Worm (Caenorhabditis elegans): ENCODE measurements around the gene wbp-11.

The wbp-11 gene

DNA sequence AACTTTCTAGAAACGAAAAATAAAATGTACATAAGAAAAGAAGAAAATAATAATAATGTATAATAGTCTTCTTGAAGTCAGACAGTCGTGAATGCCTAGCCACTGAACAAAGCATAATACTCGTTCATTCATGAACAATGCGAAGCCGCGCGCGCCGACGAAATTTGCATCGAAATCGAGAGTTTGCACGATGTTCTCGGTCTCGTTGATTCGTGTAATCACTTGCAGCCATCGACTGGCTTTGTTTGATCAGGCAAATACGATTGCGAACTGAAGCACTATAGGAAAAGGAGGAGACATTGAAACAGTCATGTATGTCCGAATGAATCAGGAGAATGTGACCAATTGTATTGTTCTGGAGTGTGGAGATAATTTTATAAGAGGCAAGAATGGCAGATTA, 31.0 kb downstream of the wbp-11 start:
- no peak for TF ChIP-seq ets-7 (tag; optimal IDR thresholded peaks at IDR 0.05)
- TF ChIP-seq tbx-11 (GFP tag; IDR thresholded peaks at IDR 0.05), result no peak
- no peak for TF ChIP-seq hmbx-1 (tag; optimal IDR thresholded peaks at IDR 0.05)
- TF ChIP-seq ama-1 (optimal IDR thresholded peaks at IDR 0.05), result no peak
- TF ChIP-seq scrt-1 (GFP tag; IDR thresholded peaks at IDR 0.05), result no peak
- TF ChIP-seq sea-1 (GFP tag; conservative IDR thresholded peaks at IDR 0.05), result no peak
- no peak for TF ChIP-seq hnd-1 (tag; optimal IDR thresholded peaks at IDR 0.05)
- no peak for TF ChIP-seq ceh-13 (GFP tag; optimal IDR thresholded peaks at IDR 0.05)
- no peak for TF ChIP-seq aly-1 (tag; optimal IDR thresholded peaks at IDR 0.05)
- TF ChIP-seq hmg-4 (GFP tag; optimal IDR thresholded peaks at IDR 0.05), result no peak
- TF ChIP-seq flt-1 (GFP tag; IDR thresholded peaks at IDR 0.05), result no peak
- no peak for TF ChIP-seq F13C5.2 (tag; optimal IDR thresholded peaks at IDR 0.05)

DNA sequence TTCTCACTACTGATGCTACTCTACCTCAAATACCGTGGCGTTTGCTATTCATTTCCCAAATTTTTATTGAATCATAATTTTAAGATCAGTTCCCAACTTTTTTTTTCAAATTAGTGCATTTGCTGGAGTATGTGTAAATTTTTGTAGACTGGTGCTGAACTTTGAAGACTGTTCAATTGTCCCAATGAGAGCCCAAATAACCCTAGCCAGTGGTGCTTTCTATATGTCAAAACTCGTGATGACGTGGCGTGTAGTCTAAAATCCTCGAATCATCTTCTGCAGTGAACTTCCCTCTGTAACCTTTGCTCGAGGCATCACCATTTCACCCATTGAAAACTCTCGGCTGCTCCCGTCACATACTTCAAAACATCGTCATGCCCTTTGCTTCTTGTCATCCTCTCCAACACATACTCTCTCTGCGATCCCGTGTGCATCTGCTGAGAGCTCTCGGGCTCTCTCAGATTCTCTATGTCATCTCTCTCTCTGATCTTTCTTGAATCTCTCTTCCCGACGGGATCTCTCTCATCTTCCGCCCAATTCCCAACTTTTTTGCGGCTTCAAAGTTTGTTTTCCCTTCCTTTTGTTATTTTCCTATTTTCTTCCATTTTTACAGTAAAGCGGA, 31.8 kb downstream of the wbp-11 start:
- no peak for TF ChIP-seq ceh-13 (GFP tag; optimal IDR thresholded peaks at IDR 0.05)
- no peak for TF ChIP-seq tra-4 (tag; optimal IDR thresholded peaks at IDR 0.05)

DNA sequence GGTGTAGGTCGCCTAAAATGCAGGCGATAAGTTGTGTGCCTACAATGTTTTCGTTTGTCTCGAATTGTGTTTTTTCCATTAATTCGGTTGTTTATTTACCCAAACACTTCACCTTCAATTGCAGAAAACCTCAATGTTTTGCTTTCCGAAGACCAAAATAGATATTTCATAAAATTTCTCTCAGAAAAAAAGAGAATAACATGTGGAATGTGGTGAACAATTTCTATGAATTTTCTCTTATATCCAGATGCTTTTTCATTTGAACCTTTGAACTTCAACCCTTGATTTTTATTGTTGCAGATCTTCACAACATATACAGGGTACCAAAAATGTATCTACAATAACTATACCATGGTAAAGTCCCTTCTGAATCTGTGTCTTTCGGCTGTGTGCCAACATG, 33.7 kb downstream of the wbp-11 start, which contains the start of gene T01E8.1:
TSS of gene T01E8.1 (plus strand) at position 301 of the 400 bp plus-strand sequence.
- TF ChIP-seq ceh-13 (GFP tag; optimal IDR thresholded peaks at IDR 0.05), result no peak
- TF ChIP-seq B0310.2 (tag; optimal IDR thresholded peaks at IDR 0.05), result no peak
- TF ChIP-seq ets-7 (tag; optimal IDR thresholded peaks at IDR 0.05), result no peak
- no peak for TF ChIP-seq ceh-36 (tag; optimal IDR thresholded peaks at IDR 0.05)
- no peak for TF ChIP-seq hmg-4 (GFP tag; optimal IDR thresholded peaks at IDR 0.05)

DNA sequence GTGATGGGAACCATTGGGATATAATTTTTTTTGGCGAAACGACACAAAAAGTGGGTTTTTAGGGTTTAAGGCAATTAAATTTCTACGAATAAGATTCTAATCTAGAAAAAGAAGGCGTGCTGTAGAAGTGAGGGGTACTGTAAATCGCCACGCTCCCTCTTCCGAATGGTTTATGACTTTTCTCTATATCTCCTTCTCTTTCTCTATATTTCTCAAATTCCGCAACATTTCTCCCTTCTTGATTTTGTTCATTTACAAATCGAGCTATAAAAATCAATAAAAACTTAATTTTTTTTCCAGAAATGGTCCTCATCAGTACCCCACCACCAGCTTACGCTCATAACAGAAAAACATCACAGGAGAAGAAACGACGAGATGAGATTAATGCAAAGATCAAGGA, 45.4 kb downstream of the wbp-11 start, which contains the start of gene ref-1:
TSS of gene ref-1 (plus strand) at position 301 of the 400 bp plus-strand sequence.
- TF ChIP-seq B0310.2 (tag; optimal IDR thresholded peaks at IDR 0.05), result no peak
- TF ChIP-seq sea-1 (GFP tag; conservative IDR thresholded peaks at IDR 0.05), result no peak
- TF ChIP-seq tbx-11 (GFP tag; IDR thresholded peaks at IDR 0.05), result no peak
- no peak for TF ChIP-seq ceh-36 (tag; optimal IDR thresholded peaks at IDR 0.05)
- TF ChIP-seq ceh-13 (GFP tag; optimal IDR thresholded peaks at IDR 0.05), result no peak
- no peak for TF ChIP-seq hmbx-1 (tag; optimal IDR thresholded peaks at IDR 0.05)
- no peak for TF ChIP-seq ets-7 (tag; optimal IDR thresholded peaks at IDR 0.05)
- no peak for TF ChIP-seq hmg-4 (GFP tag; optimal IDR thresholded peaks at IDR 0.05)
- TF ChIP-seq tra-4 (tag; optimal IDR thresholded peaks at IDR 0.05), result no peak
- no peak for TF ChIP-seq ama-1 (optimal IDR thresholded peaks at IDR 0.05)
- no peak for TF ChIP-seq tbx-37 (GFP tag; conservative IDR thresholded peaks at IDR 0.05)
- no peak for TF ChIP-seq flt-1 (GFP tag; IDR thresholded peaks at IDR 0.05)
- TF ChIP-seq F13C5.2 (tag; optimal IDR thresholded peaks at IDR 0.05), result no peak

DNA sequence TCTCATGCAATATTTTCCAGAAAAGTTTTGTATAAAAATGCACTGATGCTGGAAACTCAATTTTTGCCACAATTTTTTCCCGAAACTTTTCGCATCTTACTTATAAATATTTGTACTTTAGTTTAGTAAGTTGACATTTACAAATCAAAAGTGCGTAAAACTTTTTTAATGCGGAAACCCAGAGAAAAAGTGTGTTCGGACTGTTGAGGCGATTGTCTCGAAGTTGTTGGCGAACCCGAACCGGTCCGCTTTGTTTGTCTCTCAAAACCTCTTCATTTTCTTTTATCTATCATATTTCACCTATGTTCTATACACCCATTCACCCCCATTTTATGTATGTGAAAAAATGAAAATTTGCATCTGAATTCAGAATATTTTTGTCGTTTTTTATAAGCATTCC, 47.9 kb downstream of the wbp-11 start:
- TF ChIP-seq tra-4 (tag; optimal IDR thresholded peaks at IDR 0.05) (no peak), pes-1 (GFP tag; IDR thresholded peaks at IDR 0.05) (no peak), flt-1 (GFP tag; IDR thresholded peaks at IDR 0.05) (no peak), ceh-36 (tag; optimal IDR thresholded peaks at IDR 0.05) (no peak), ceh-13 (GFP tag; optimal IDR thresholded peaks at IDR 0.05) (no peak), F13C5.2 (tag; optimal IDR thresholded peaks at IDR 0.05) (no peak), hmg-4 (GFP tag; optimal IDR thresholded peaks at IDR 0.05) (no peak)

DNA sequence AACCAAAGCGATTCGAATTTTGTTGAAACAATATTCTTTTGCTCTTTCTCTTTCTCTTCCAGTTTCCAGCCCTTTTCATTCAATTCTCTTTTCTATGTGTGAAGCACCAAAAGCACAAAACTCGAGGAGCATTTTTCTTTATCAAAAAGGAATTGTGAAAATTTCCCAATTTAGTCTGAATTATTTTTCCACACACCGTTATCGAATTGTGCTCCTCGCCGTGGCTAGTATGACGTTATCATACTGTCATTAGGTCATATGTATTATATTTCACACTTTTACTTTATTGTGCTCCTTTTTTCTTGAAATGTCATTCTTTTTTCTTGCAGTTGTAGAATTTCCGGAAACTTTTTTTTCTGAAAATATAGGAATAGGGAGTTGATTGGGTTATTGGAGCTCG, 48.9 kb downstream of the wbp-11 start:
- TF ChIP-seq sea-1 (GFP tag; conservative IDR thresholded peaks at IDR 0.05) (no peak), ets-7 (tag; optimal IDR thresholded peaks at IDR 0.05) (no peak), tbx-11 (GFP tag; IDR thresholded peaks at IDR 0.05) (no peak), hnd-1 (tag; optimal IDR thresholded peaks at IDR 0.05) (no peak), tbx-37 (GFP tag; conservative IDR thresholded peaks at IDR 0.05) (no peak), flt-1 (GFP tag; IDR thresholded peaks at IDR 0.05) (no peak), ceh-36 (tag; optimal IDR thresholded peaks at IDR 0.05) (no peak)

DNA sequence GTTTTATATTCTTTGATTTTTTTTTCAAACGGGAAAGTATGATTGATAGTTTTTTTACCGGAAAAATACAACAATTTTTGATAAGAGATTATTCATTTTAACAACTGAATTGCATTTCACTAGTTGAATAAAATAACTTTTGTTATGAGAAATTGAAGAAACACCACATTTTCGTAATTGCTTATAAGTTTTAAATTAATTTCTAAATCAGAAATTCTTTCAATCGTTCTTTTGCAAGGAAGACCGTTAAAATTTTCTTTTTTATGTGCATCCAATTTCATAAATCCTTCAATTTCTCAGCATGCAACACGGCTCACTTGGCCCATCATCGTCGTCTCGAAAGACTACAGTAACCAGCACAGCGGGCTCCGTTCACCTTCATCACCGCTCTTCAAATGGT, 49.9 kb downstream of the wbp-11 start, which contains the start of gene plc-3:
TSS of gene plc-3 (plus strand) at position 301 of the 400 bp plus-strand sequence.
- TF ChIP-seq hmg-4 (GFP tag; optimal IDR thresholded peaks at IDR 0.05) (no peak), tbx-37 (GFP tag; conservative IDR thresholded peaks at IDR 0.05) (no peak), flt-1 (GFP tag; IDR thresholded peaks at IDR 0.05) (no peak), F13C5.2 (tag; optimal IDR thresholded peaks at IDR 0.05) (no peak), scrt-1 (GFP tag; IDR thresholded peaks at IDR 0.05) (no peak), ceh-13 (GFP tag; optimal IDR thresholded peaks at IDR 0.05) (no peak), sea-1 (GFP tag; conservative IDR thresholded peaks at IDR 0.05) (no peak), hnd-1 (tag; optimal IDR thresholded peaks at IDR 0.05) (no peak), tra-4 (tag; optimal IDR thresholded peaks at IDR 0.05) (no peak), ceh-36 (tag; optimal IDR thresholded peaks at IDR 0.05) (no peak), tbx-11 (GFP tag; IDR thresholded peaks at IDR 0.05) (no peak), ama-1 (optimal IDR thresholded peaks at IDR 0.05) (no peak), hmbx-1 (tag; optimal IDR thresholded peaks at IDR 0.05) (no peak), B0310.2 (tag; optimal IDR thresholded peaks at IDR 0.05) (no peak), aly-1 (tag; optimal IDR thresholded peaks at IDR 0.05) (no peak), pes-1 (GFP tag; IDR thresholded peaks at IDR 0.05) (no peak), ets-7 (tag; optimal IDR thresholded peaks at IDR 0.05) (no peak)

Data from whole organism, early embryonic.